Worm (Caenorhabditis elegans): ENCODE data around the gene F41F3.8.
A peak's percentile ranks its signal among the peaks of the same experiment; 100 is the strongest.

ce11 chrV:4615802-4616201 is 32.8 kb upstream of the F41F3.8 start, which contains the start of the genes Y61A9LA.10 and F54D11.4:
- TF ChIP-seq ama-1 (optimal IDR thresholded peaks at IDR 0.05) (no peak), mep-1 (tag; optimal IDR thresholded peaks at IDR 0.05) (peak; percentile 84), sptf-1 (tag; optimal IDR thresholded peaks at IDR 0.05) (no peak), ceh-88 (GFP tag; IDR thresholded peaks at IDR 0.05) (no peak), nhr-11 (tag; optimal IDR thresholded peaks at IDR 0.05) (no peak), ztf-4 (tag; optimal IDR thresholded peaks at IDR 0.05) (no peak), nhr-237 (tag; optimal IDR thresholded peaks at IDR 0.05) (no peak), lin-39 (tag; optimal IDR thresholded peaks at IDR 0.05) (peak; percentile 32), ces-1 (GFP tag; optimal IDR thresholded peaks at IDR 0.05) (no peak), mdl-1 (tag; optimal IDR thresholded peaks at IDR 0.05) (no peak), lsy-2 (tag; optimal IDR thresholded peaks at IDR 0.05) (peak; percentile 70 to 78), nhr-20 (tag; optimal IDR thresholded peaks at IDR 0.05) (peak; percentile 59)
